Worm (Caenorhabditis elegans) whole organism, L1 larva: ENCODE results near the gene flad-1.

ENCODE experiments used
- C04F5.9 ChIP-seq: sonication (generic microtip); optimal IDR thresholded peaks from 2 replicates; lab custom pipeline; 2016; ENCODE audit warnings: missing genetic modification characterization, missing compliant biosample characterization
- C34B4.2 ChIP-seq: sonication (generic microtip); optimal IDR thresholded peaks from 2 replicates; lab custom pipeline; 2017; ENCODE audit warnings: mild to moderate bottlenecking, missing genetic modification characterization, missing compliant biosample characterization
- F16B12.6 ChIP-seq: fragments of 150-350 bp; optimal IDR thresholded peaks from 2 replicates; lab custom pipeline; 2014; ENCODE audit warnings: missing biosample characterization, missing genetic modification characterization
- Y116A8C.19 ChIP-seq: sonication (generic microtip); optimal IDR thresholded peaks from 2 replicates; lab custom pipeline; 2016; ENCODE audit warnings: missing compliant biosample characterization, missing genetic modification characterization, borderline replicate concordance
- ama-1 ChIP-seq: fragments of 150-350 bp; optimal IDR thresholded peaks from 2 replicates; lab custom pipeline; 2014
- ceh-8 ChIP-seq: fragments of 200-800 bp; sonication (Bioruptor generic); optimal IDR thresholded peaks from 2 replicates; lab custom pipeline; 2018; ENCODE audit warnings: mild to moderate bottlenecking, missing genetic modification characterization, moderate library complexity, missing compliant biosample characterization
- ceh-82 ChIP-seq, 3 experiments: fragments of 150-350 bp in 1 of 3; sonication (generic microtip) in 2 of 3; optimal IDR thresholded peaks; 2 replicates each; lab custom pipeline; 2014 to 2017; ENCODE audit warnings: missing biosample characterization in 3 of 3, missing genetic modification characterization in 3 of 3
- ceh-88 ChIP-seq: fragments of 200-800 bp; sonication (Bioruptor generic); IDR thresholded peaks from 2 replicates; pipeline ENCODE4 v1.3.6; 2022; ENCODE audit warnings: missing genetic modification characterization, missing compliant biosample characterization
- ceh-90 ChIP-seq: sonication (generic microtip); optimal IDR thresholded peaks from 2 replicates; lab custom pipeline; 2016; ENCODE audit warnings: missing genetic modification characterization, missing compliant biosample characterization
- dpl-1 ChIP-seq, 3 experiments: fragments of 150-350 bp in 2 of 3; sonication (generic microtip) in 1 of 3; optimal IDR thresholded peaks; 2 replicates each; lab custom pipeline; 2014 to 2017; ENCODE audit warnings: missing biosample characterization in 3 of 3, missing genetic modification characterization in 3 of 3, missing genetic modification reagents in 3 of 3
- egl-13 ChIP-seq: sonication (generic microtip); optimal IDR thresholded peaks from 2 replicates; lab custom pipeline; 2016; ENCODE audit warnings: missing genotype, missing genetic modification reagents, missing genetic modification characterization, missing compliant biosample characterization
- egl-27 ChIP-seq, 2 experiments: fragments of 150-350 bp in 1 of 2; sonication (generic microtip); optimal IDR thresholded peaks; 3 replicates each; lab custom pipeline; 2017 to 2018; ENCODE audit warnings: missing biosample characterization in 2 of 2, missing genetic modification characterization in 2 of 2, missing genetic modification reagents in 2 of 2
- elt-2 ChIP-seq: sonication (generic microtip); optimal IDR thresholded peaks from 2 replicates; lab custom pipeline; 2016; ENCODE audit warnings: missing genetic modification characterization, mild to moderate bottlenecking, inconsistent platforms, missing compliant biosample characterization, missing genetic modification reagents
- elt-3 ChIP-seq, 6 experiments: fragments of 150-350 bp in 1 of 6; sonication (generic microtip); optimal IDR thresholded peaks; 2 replicates each; lab custom pipeline; 2017 to 2018; ENCODE audit warnings: missing biosample characterization in 6 of 6, missing genetic modification characterization in 6 of 6, inconsistent platforms in 1 of 6
- fkh-4 ChIP-seq: sonication (generic microtip); optimal IDR thresholded peaks from 2 replicates; lab custom pipeline; 2016; ENCODE audit warnings: missing compliant biosample characterization, missing genetic modification characterization, borderline replicate concordance
- fkh-8 ChIP-seq: sonication (generic microtip); optimal IDR thresholded peaks from 2 replicates; lab custom pipeline; 2016; ENCODE audit warnings: mild to moderate bottlenecking, missing genetic modification characterization, missing compliant biosample characterization
- fos-1 ChIP-seq: fragments of 150-350 bp; optimal IDR thresholded peaks from 2 replicates; lab custom pipeline; 2014; ENCODE audit warnings: missing biosample characterization, missing genetic modification characterization
- grh-1 ChIP-seq: fragments of 200-800 bp; sonication (Bioruptor generic); IDR thresholded peaks from 2 replicates; pipeline ENCODE4 v1.3.6; 2022; ENCODE audit warnings: missing genetic modification reagents, missing genetic modification characterization, missing compliant biosample characterization
- hlh-4 ChIP-seq: sonication (generic microtip); optimal IDR thresholded peaks from 2 replicates; lab custom pipeline; 2016; ENCODE audit warnings: mild to moderate bottlenecking, missing genetic modification characterization, missing compliant biosample characterization
- jun-1 ChIP-seq: fragments of 150-350 bp; optimal IDR thresholded peaks from 2 replicates; lab custom pipeline; 2014; ENCODE audit warnings: missing biosample characterization, missing genetic modification reagents, missing genetic modification characterization
- lin-13 ChIP-seq: fragments of 150-350 bp; optimal IDR thresholded peaks from 2 replicates; lab custom pipeline; 2014; ENCODE audit warnings: missing biosample characterization, missing genetic modification reagents, missing genetic modification characterization
- lin-14 ChIP-seq: fragments of 200-800 bp; sonication (Bioruptor generic); optimal IDR thresholded peaks from 2 replicates; lab custom pipeline; 2018; ENCODE audit warnings: mild to moderate bottlenecking, missing genetic modification characterization, moderate library complexity, missing compliant biosample characterization
- lin-15B ChIP-seq: fragments of 150-350 bp; sonication (generic microtip); optimal IDR thresholded peaks from 3 replicates; lab custom pipeline; 2014; ENCODE audit warnings: missing biosample characterization, missing genetic modification characterization
- lir-3 ChIP-seq: sonication (generic microtip); optimal IDR thresholded peaks from 2 replicates; lab custom pipeline; 2016; ENCODE audit warnings: mild to moderate bottlenecking, missing genetic modification characterization, moderate library complexity, missing compliant biosample characterization; ENCODE audit not compliant: poor library complexity
- lsy-2 ChIP-seq, 2 experiments: fragments of 150-350 bp; optimal IDR thresholded peaks; 2 replicates each; lab custom pipeline; 2014; ENCODE audit warnings: missing biosample characterization in 2 of 2, missing genetic modification characterization in 2 of 2
- mdl-1 ChIP-seq, 2 experiments: fragments of 150-350 bp; optimal IDR thresholded peaks; 2 replicates each; lab custom pipeline; 2014 to 2017; ENCODE audit warnings: missing biosample characterization in 2 of 2, missing genetic modification characterization in 2 of 2, inconsistent platforms in 1 of 2
- nhr-19 ChIP-seq: fragments of 200-800 bp; sonication (Bioruptor generic); conservative IDR thresholded peaks from 2 replicates; pipeline ENCODE4 v1.3.6; 2022; ENCODE audit warnings: missing genetic modification characterization, missing compliant biosample characterization
- nhr-20 ChIP-seq: sonication (generic microtip); optimal IDR thresholded peaks from 2 replicates; lab custom pipeline; 2016; ENCODE audit warnings: mild to moderate bottlenecking, missing genetic modification characterization, missing compliant biosample characterization
- nhr-237 ChIP-seq: fragments of 150-350 bp; optimal IDR thresholded peaks from 2 replicates; lab custom pipeline; 2014; ENCODE audit warnings: missing biosample characterization, missing genetic modification characterization
- nhr-47 ChIP-seq: sonication (generic microtip); optimal IDR thresholded peaks from 2 replicates; lab custom pipeline; 2016; ENCODE audit warnings: mild to moderate bottlenecking, missing genetic modification characterization, moderate library complexity, missing compliant biosample characterization
- nhr-71 ChIP-seq: sonication (generic microtip); optimal IDR thresholded peaks from 2 replicates; lab custom pipeline; 2016; ENCODE audit warnings: mild to moderate bottlenecking, missing genetic modification characterization, moderate library complexity, missing compliant biosample characterization
- nhr-76 ChIP-seq: sonication (generic microtip); optimal IDR thresholded peaks from 2 replicates; lab custom pipeline; 2017; ENCODE audit warnings: missing biosample characterization, missing genetic modification characterization
- nhr-84 ChIP-seq: sonication (generic microtip); optimal IDR thresholded peaks from 2 replicates; lab custom pipeline; 2017; ENCODE audit warnings: missing biosample characterization, missing genetic modification characterization
- nhr-90 ChIP-seq: sonication (generic microtip); optimal IDR thresholded peaks from 2 replicates; lab custom pipeline; 2016; ENCODE audit warnings: mild to moderate bottlenecking, missing genetic modification characterization, missing compliant biosample characterization; ENCODE audit not compliant: poor library complexity
- pag-3 ChIP-seq: sonication (generic microtip); optimal IDR thresholded peaks from 2 replicates; lab custom pipeline; 2017; ENCODE audit warnings: missing genetic modification characterization, mild to moderate bottlenecking, missing compliant biosample characterization, antibody characterized with exemption, borderline replicate concordance; ENCODE audit not compliant: insufficient read depth
- pqm-1 ChIP-seq: sonication (generic microtip); optimal IDR thresholded peaks from 3 replicates; lab custom pipeline; 2017; ENCODE audit warnings: missing biosample characterization, missing genetic modification characterization
- skn-1 ChIP-seq: fragments of 150-350 bp; optimal IDR thresholded peaks from 2 replicates; lab custom pipeline; 2014; ENCODE audit warnings: missing biosample characterization, missing genetic modification characterization
- snu-23 ChIP-seq: sonication (generic microtip); optimal IDR thresholded peaks from 2 replicates; lab custom pipeline; 2016; ENCODE audit warnings: missing genetic modification characterization, missing compliant biosample characterization
- sox-4 ChIP-seq: sonication (generic microtip); optimal IDR thresholded peaks from 2 replicates; lab custom pipeline; 2016; ENCODE audit warnings: missing genetic modification characterization, missing compliant biosample characterization
- sptf-1 ChIP-seq: fragments of 150-350 bp; optimal IDR thresholded peaks from 2 replicates; lab custom pipeline; 2014; ENCODE audit warnings: missing biosample characterization, missing genetic modification characterization
- sup-37 ChIP-seq: fragments of 200-800 bp; sonication (Bioruptor generic); optimal IDR thresholded peaks from 2 replicates; lab custom pipeline; 2018; ENCODE audit warnings: mild to moderate bottlenecking, missing genetic modification characterization, missing compliant biosample characterization
- swsn-7 ChIP-seq: sonication (generic microtip); optimal IDR thresholded peaks from 2 replicates; lab custom pipeline; 2016; ENCODE audit warnings: missing genetic modification characterization, missing compliant biosample characterization
- tbx-2 ChIP-seq: sonication (generic microtip); optimal IDR thresholded peaks from 2 replicates; lab custom pipeline; 2016; ENCODE audit warnings: missing genetic modification characterization, missing compliant biosample characterization
- tlp-1 ChIP-seq: fragments of 150-350 bp; optimal IDR thresholded peaks from 2 replicates; lab custom pipeline; 2014; ENCODE audit warnings: missing biosample characterization, missing genetic modification characterization
- unc-98 ChIP-seq: fragments of 200-800 bp; sonication (Bioruptor generic); IDR thresholded peaks from 2 replicates; pipeline ENCODE4 v1.3.6; 2022; ENCODE audit warnings: missing genetic modification characterization, missing compliant biosample characterization
- vab-15 ChIP-seq: sonication (generic microtip); optimal IDR thresholded peaks from 2 replicates; lab custom pipeline; 2017; ENCODE audit warnings: missing genotype, mild to moderate bottlenecking, missing genetic modification characterization, missing compliant biosample characterization
- xbp-1 ChIP-seq: sonication (generic microtip); optimal IDR thresholded peaks from 2 replicates; lab custom pipeline; 2016; ENCODE audit warnings: missing genetic modification characterization, missing compliant biosample characterization
- zag-1 ChIP-seq: fragments of 150-350 bp; optimal IDR thresholded peaks from 2 replicates; lab custom pipeline; 2014; ENCODE audit warnings: missing biosample characterization, missing genetic modification characterization
- zip-4 ChIP-seq: fragments of 200-800 bp; sonication (Bioruptor generic); optimal IDR thresholded peaks from 2 replicates; lab custom pipeline; 2018; ENCODE audit warnings: mild to moderate bottlenecking, missing genetic modification characterization, moderate library complexity, missing compliant biosample characterization
- ztf-11 ChIP-seq, 2 experiments: sonication (generic microtip); optimal IDR thresholded peaks; 2 replicates each; lab custom pipeline; 2016 to 2017; ENCODE audit warnings: missing genetic modification characterization in 2 of 2, missing biosample characterization in 1 of 2, missing compliant biosample characterization in 1 of 2

The flad-1 gene

DNA sequence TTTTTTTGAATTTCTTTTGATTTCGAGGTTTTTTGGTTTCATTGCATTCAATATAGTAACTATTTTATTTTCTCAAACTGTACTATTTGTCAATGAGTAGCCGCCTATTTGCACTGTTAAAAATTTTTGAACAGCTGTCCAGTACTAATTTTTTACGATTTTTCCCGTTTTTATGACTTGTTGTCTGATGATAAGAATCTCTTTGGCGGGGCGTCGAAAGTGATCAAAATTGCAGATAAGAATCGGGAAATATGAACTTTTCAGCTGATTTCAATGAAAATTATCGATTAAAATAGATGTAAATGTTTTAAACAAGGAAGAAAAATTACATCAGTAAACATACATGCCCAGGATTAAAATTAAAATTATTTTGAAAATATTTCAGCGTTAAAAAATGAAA is 30.3 kb downstream of the flad-1 start (continued):
- TF ChIP-seq tlp-1 (tag; lab: Kevin White, UChicago) (peak; percentile 36), nhr-20 (tag; lab: Kevin White, UChicago) (peak; percentile 8), dpl-1 (GFP tag; optimal IDR thresholded peaks at IDR 0.05; lab: Kevin White, UChicago) (no peak)

DNA sequence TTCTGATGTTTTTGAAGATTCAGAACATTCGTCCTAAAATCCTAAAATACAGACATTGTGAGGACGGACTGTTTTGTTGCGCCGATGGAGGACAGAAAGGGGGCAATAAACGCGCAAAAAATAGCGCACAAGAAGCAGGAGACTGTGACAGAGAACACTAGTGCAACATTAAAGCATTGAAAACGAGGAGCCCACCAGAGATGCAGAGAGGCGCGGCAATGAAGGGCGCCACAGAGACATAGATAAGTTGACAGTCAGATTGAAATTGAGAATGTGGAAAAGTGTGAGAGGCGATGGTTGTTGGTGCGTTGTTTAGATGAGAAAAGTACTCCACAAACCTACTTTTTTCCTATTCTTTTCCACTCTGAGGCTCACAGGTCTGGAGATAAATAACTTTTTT is 31.0 kb downstream of the flad-1 start, which contains the start of gene aakg-5:
TSS of gene aakg-5 (minus strand) at position 159 of the 400 bp plus-strand sequence.
- no peak for TF ChIP-seq ceh-8 (GFP tag; lab: Kevin White, UChicago)
- peak; percentile 56 for TF ChIP-seq C04F5.9
- TF ChIP-seq grh-1 (GFP tag; lab: Robert Waterston, UW): peak; percentile 88
- peak; percentile 85 for TF ChIP-seq nhr-90 (tag; lab: Kevin White, UChicago)
- no peak for TF ChIP-seq sup-37 (GFP tag; lab: Kevin White, UChicago)
- TF ChIP-seq C34B4.2 (tag; lab: Kevin White, UChicago): no peak
- TF ChIP-seq nhr-71: peak; percentile 96
- TF ChIP-seq Y116A8C.19 (tag; lab: Kevin White, UChicago): no peak
- no peak for TF ChIP-seq lin-15B (tag; lab: Kevin White, UChicago)
- no peak for TF ChIP-seq sptf-1 (tag; lab: Kevin White, UChicago)
- TF ChIP-seq F16B12.6 (tag; lab: Kevin White, UChicago): peak; percentile 28
- TF ChIP-seq tlp-1 (tag; lab: Kevin White, UChicago): no peak
- TF ChIP-seq tbx-2 (tag; lab: Kevin White, UChicago): peak; percentile 92
- no peak for TF ChIP-seq pag-3
- TF ChIP-seq mdl-1 (tag; optimal IDR thresholded peaks at IDR 0.05; lab: Kevin White, UChicago): peak in 1 of 2 experiments; percentile 87
- no peak for TF ChIP-seq zag-1 (tag; lab: Kevin White, UChicago)
- TF ChIP-seq elt-2 (tag; lab: Kevin White, UChicago): peak; percentile 80
- no peak for TF ChIP-seq pqm-1 (tag; lab: Kevin White, UChicago)
- no peak for TF ChIP-seq zip-4
- peak; percentile 67 for TF ChIP-seq fos-1
- no peak for TF ChIP-seq sox-4
- TF ChIP-seq skn-1 (tag; lab: Kevin White, UChicago): peak; percentile 90
- TF ChIP-seq ama-1 (lab: Kevin White, UChicago): peak; percentile 17
- TF ChIP-seq ceh-82 (tag; optimal IDR thresholded peaks at IDR 0.05; lab: Kevin White, UChicago): peak; percentile 59 to 74 (median 72)
- TF ChIP-seq vab-15 (tag; lab: Kevin White, UChicago): no peak
- peak in 5 of 6 experiments; percentile 36 to 86 (median 56) for TF ChIP-seq elt-3 (tag; optimal IDR thresholded peaks at IDR 0.05; lab: Kevin White, UChicago)
- TF ChIP-seq egl-13: no peak
- TF ChIP-seq jun-1: peak; percentile 72
- no peak for TF ChIP-seq ztf-11 (tag; optimal IDR thresholded peaks at IDR 0.05; lab: Kevin White, UChicago)
- TF ChIP-seq ceh-88 (GFP tag; lab: Robert Waterston, UW): peak; percentile 37; the same call in 1 of the 2 replicates
- TF ChIP-seq nhr-237 (tag; lab: Kevin White, UChicago): peak; percentile 45
- no peak for TF ChIP-seq nhr-84
- TF ChIP-seq nhr-19 (GFP tag; lab: Robert Waterston, UW): peak; percentile 82
- peak; percentile 28 to 72 for TF ChIP-seq egl-27 (tag; optimal IDR thresholded peaks at IDR 0.05; lab: Kevin White, UChicago)
- TF ChIP-seq lsy-2 (tag; optimal IDR thresholded peaks at IDR 0.05; lab: Kevin White, UChicago): peak; percentile 78 to 89
- peak; percentile 57 for TF ChIP-seq fkh-8 (tag; lab: Kevin White, UChicago)
- TF ChIP-seq swsn-7 (tag; lab: Kevin White, UChicago): peak; percentile 90
- no peak for TF ChIP-seq unc-98 (GFP tag; lab: Robert Waterston, UW)
- peak; percentile 59 to 66 (median 62) for TF ChIP-seq dpl-1 (GFP tag; optimal IDR thresholded peaks at IDR 0.05; lab: Kevin White, UChicago)
- peak; percentile 92 for TF ChIP-seq snu-23 (GFP tag; lab: Kevin White, UChicago)
- TF ChIP-seq ceh-90 (tag; lab: Kevin White, UChicago): no peak
- TF ChIP-seq lin-14 (GFP tag; lab: Kevin White, UChicago): peak; percentile 96
- no peak for TF ChIP-seq fkh-4
- peak; percentile 51 for TF ChIP-seq lir-3 (tag; lab: Kevin White, UChicago)
- peak; percentile 79 for TF ChIP-seq xbp-1
- no peak for TF ChIP-seq hlh-4 (tag; lab: Kevin White, UChicago)
- TF ChIP-seq nhr-76 (tag; lab: Kevin White, UChicago): no peak
- peak; percentile 88 for TF ChIP-seq lin-13 (GFP tag; lab: Kevin White, UChicago)
- TF ChIP-seq nhr-47 (tag; lab: Kevin White, UChicago): peak; percentile 88
